Fruit fly (Drosophila melanogaster) whole organism, wandering third instar larva: ENCODE measurements around the gene CG34124.

Experiments
- Abd-B ChIP-seq: fragments of >200 bp; optimal IDR thresholded peaks from 2 replicates; lab custom pipeline; 2017; ENCODE audit warnings: missing biosample characterization, missing genetic modification characterization
- CG32264 ChIP-seq: fragments of 200-800 bp; sonication (Bioruptor generic); optimal IDR thresholded peaks from 2 replicates; lab custom pipeline; 2016; ENCODE audit warnings: missing biosample characterization, missing genetic modification characterization
- CG9705 ChIP-seq: fragments of 200-800 bp; sonication (Bioruptor generic); optimal IDR thresholded peaks from 2 replicates; lab custom pipeline; 2018; ENCODE audit warnings: missing biosample characterization, mild to moderate bottlenecking, missing genetic modification characterization
- CrebA ChIP-seq: fragments of 200-800 bp; sonication (Bioruptor generic); optimal IDR thresholded peaks from 2 replicates; lab custom pipeline; 2016; ENCODE audit warnings: missing biosample characterization, mild to moderate bottlenecking, missing genetic modification characterization, borderline replicate concordance
- Dfd ChIP-seq: fragments of >200 bp; optimal IDR thresholded peaks from 2 replicates; lab custom pipeline; 2017; ENCODE audit warnings: missing biosample characterization, missing genetic modification characterization
- Dif ChIP-seq: fragments of 200-275, 200-300 bp; sonication (Bioruptor generic); optimal IDR thresholded peaks from 2 replicates; lab custom pipeline; 2018; ENCODE audit warnings: missing biosample characterization, missing genetic modification characterization; ENCODE audit not compliant: partially characterized antibody
- GATAd ChIP-seq: sonication (Bioruptor generic); optimal IDR thresholded peaks from 2 replicates; lab custom pipeline; 2016; ENCODE audit warnings: missing biosample characterization, missing genetic modification characterization
- HLH106 ChIP-seq: fragments of 200-800 bp; optimal IDR thresholded peaks from 3 replicates; lab custom pipeline; 2019; ENCODE audit warnings: missing biosample characterization, mild to moderate bottlenecking, missing genetic modification characterization, moderate library complexity
- Hnf4 ChIP-seq: fragments of 200-800 bp; sonication (Bioruptor generic); optimal IDR thresholded peaks from 2 replicates; lab custom pipeline; 2016; ENCODE audit warnings: missing biosample characterization, mild to moderate bottlenecking, missing genetic modification characterization
- Hr78 ChIP-seq: fragments of >200 bp; optimal IDR thresholded peaks from 2 replicates; lab custom pipeline; 2017; ENCODE audit warnings: missing biosample characterization, missing genetic modification characterization
- Hr83 ChIP-seq: fragments of 200-300 bp; sonication (Bioruptor generic); optimal IDR thresholded peaks from 2 replicates; lab custom pipeline; 2016; ENCODE audit warnings: missing biosample characterization, mild to moderate bottlenecking, missing genetic modification characterization, moderate library complexity; ENCODE audit not compliant: poor library complexity, severe bottlenecking
- Jra ChIP-seq: sonication (Bioruptor generic); optimal IDR thresholded peaks from 2 replicates; lab custom pipeline; 2016; ENCODE audit warnings: missing biosample characterization, missing genetic modification characterization
- Mio ChIP-seq: sonication (Bioruptor generic); optimal IDR thresholded peaks from 2 replicates; lab custom pipeline; 2016; ENCODE audit warnings: missing biosample characterization, missing genetic modification characterization
- Myc ChIP-seq: fragments of >200 bp; optimal IDR thresholded peaks from 2 replicates; lab custom pipeline; 2017
- N ChIP-seq: fragments of >200 bp; optimal IDR thresholded peaks from 2 replicates; lab custom pipeline; 2018; ENCODE audit warnings: missing biosample characterization, missing external identifiers, missing genetic modification characterization
- Rel ChIP-seq, 2 experiments: fragments of 200-800 bp; sonication (Bioruptor generic) in 1 of 2; optimal IDR thresholded peaks; 2 replicates in 1 of 2; 3 replicates in 1 of 2; lab custom pipeline; 2016 to 2019; ENCODE audit warnings: mild to moderate bottlenecking in 2 of 2, missing biosample characterization in 2 of 2, missing genetic modification characterization in 2 of 2, moderate library complexity in 1 of 2
- Sp1 ChIP-seq: fragments of 200-800 bp; sonication (Bioruptor generic); optimal IDR thresholded peaks from 3 replicates; lab custom pipeline; 2019; ENCODE audit warnings: missing biosample characterization, mild to moderate bottlenecking, missing genetic modification characterization, moderate library complexity
- Vsx2 ChIP-seq: fragments of 200-300, 225-300 bp; sonication (Bioruptor generic); optimal IDR thresholded peaks from 2 replicates; lab custom pipeline; 2018; ENCODE audit warnings: missing biosample characterization, missing genetic modification characterization; ENCODE audit not compliant: partially characterized antibody
- br ChIP-seq: fragments of 200-800 bp; sonication (Bioruptor generic); optimal IDR thresholded peaks from 2 replicates; lab custom pipeline; 2016; ENCODE audit warnings: missing biosample characterization, missing genetic modification characterization
- brk ChIP-seq: fragments of 200-800 bp; sonication (Bioruptor generic); optimal IDR thresholded peaks from 2 replicates; lab custom pipeline; 2016; ENCODE audit warnings: missing biosample characterization, mild to moderate bottlenecking, missing genetic modification characterization
- dmrt93B ChIP-seq: fragments of 200-800 bp; sonication (Bioruptor generic); optimal IDR thresholded peaks from 2 replicates; lab custom pipeline; 2018; ENCODE audit warnings: missing biosample characterization, mild to moderate bottlenecking, missing genetic modification characterization
- ey ChIP-seq: fragments of 200-800 bp; sonication (Bioruptor generic); optimal IDR thresholded peaks from 2 replicates; lab custom pipeline; 2016; ENCODE audit warnings: missing biosample characterization, missing genetic modification characterization
- foxo ChIP-seq, 2 experiments: fragments of 200-800 bp; sonication (Bioruptor generic); optimal IDR thresholded peaks; 2 replicates in 1 of 2; 3 replicates in 1 of 2; lab custom pipeline; 2016 to 2017; ENCODE audit warnings: missing biosample characterization in 2 of 2, missing genetic modification characterization in 2 of 2
- fru ChIP-seq: fragments of 200-800 bp; sonication (Bioruptor generic); optimal IDR thresholded peaks from 3 replicates; lab custom pipeline; 2016; ENCODE audit warnings: missing biosample characterization, mild to moderate bottlenecking, missing genetic modification characterization
- h ChIP-seq: fragments of 200-800 bp; sonication (Bioruptor generic); optimal IDR thresholded peaks from 3 replicates; lab custom pipeline; 2016; ENCODE audit warnings: missing biosample characterization, mild to moderate bottlenecking, missing genetic modification characterization
- jim ChIP-seq: fragments of 175-275, 200-325 bp; sonication (Bioruptor generic); optimal IDR thresholded peaks from 2 replicates; lab custom pipeline; 2016; ENCODE audit warnings: missing biosample characterization, mild to moderate bottlenecking, missing genetic modification characterization
- lola ChIP-seq: fragments of >200 bp; optimal IDR thresholded peaks from 2 replicates; lab custom pipeline; 2017; ENCODE audit warnings: missing biosample characterization, missing genetic modification characterization
- pan ChIP-seq: fragments of >200 bp; optimal IDR thresholded peaks from 2 replicates; lab custom pipeline; 2017
- psq ChIP-seq: fragments of 200-800 bp; sonication (Bioruptor generic); optimal IDR thresholded peaks from 3 replicates; lab custom pipeline; 2017; ENCODE audit warnings: missing biosample characterization, mild to moderate bottlenecking, missing genetic modification characterization, moderate library complexity
- sv ChIP-seq: fragments of 200-800 bp; sonication (Bioruptor generic); optimal IDR thresholded peaks from 3 replicates; lab custom pipeline; 2016; ENCODE audit warnings: missing biosample characterization, missing genetic modification characterization
- tai ChIP-seq: sonication (Bioruptor generic); optimal IDR thresholded peaks from 2 replicates; lab custom pipeline; 2016; ENCODE audit warnings: missing biosample characterization, missing genetic modification characterization
- usp ChIP-seq: fragments of >200 bp; optimal IDR thresholded peaks from 2 replicates; lab custom pipeline; 2017; ENCODE audit warnings: missing biosample characterization, missing genetic modification characterization
- woc ChIP-seq: sonication (Bioruptor generic); optimal IDR thresholded peaks from 2 replicates; lab custom pipeline; 2016; ENCODE audit warnings: missing biosample characterization, mild to moderate bottlenecking, missing genetic modification characterization

CG34124 gene

dm6 chr2L:4981278-4981966, 23.2 kb downstream of the CG34124 start, which contains the start of the genes CG8892 and CG34126 (continued):
- peak; percentile 93 for TF ChIP-seq jim (GFP tag; lab: Kevin White, UChicago)

dm6 chr2L:4982098-4982646, 24.0 kb downstream of the CG34124 start:
- TF ChIP-seq Hr83 (peak; percentile 3), CG32264 (GFP tag; lab: Kevin White, UChicago) (no peak), CrebA (GFP tag; lab: Kevin White, UChicago) (no peak), brk (GFP tag; lab: Kevin White, UChicago) (no peak), Hnf4 (GFP tag; lab: Kevin White, UChicago) (no peak), psq (no peak), jim (GFP tag; lab: Kevin White, UChicago) (peak; percentile 80)

dm6 chr2L:4995010-4995836, 37.0 kb downstream of the CG34124 start:
- TF ChIP-seq fru (GFP tag; lab: Kevin White, UChicago) (no peak), HLH106 (tag; lab: Kevin White, UChicago) (no peak), lola (GFP tag; lab: Kevin White, UChicago) (no peak), tai (GFP tag; lab: Kevin White, UChicago) (no peak), br (GFP tag; lab: Kevin White, UChicago) (no peak), pan (lab: Kevin White, UChicago) (no peak), Dfd (GFP tag; lab: Kevin White, UChicago) (no peak), Abd-B (GFP tag; lab: Kevin White, UChicago) (no peak), N (GFP tag; lab: Kevin White, UChicago) (no peak), Hr78 (no peak), CG9705 (no peak), Rel (GFP tag; optimal IDR thresholded peaks at IDR 0.05; lab: Kevin White, UChicago) (no peak), Rel (tag; optimal IDR thresholded peaks at IDR 0.05; lab: Kevin White, UChicago) (no peak), sv (GFP tag; lab: Kevin White, UChicago) (no peak)

dm6 chr2L:4995837-4996136, 37.6 kb downstream of the CG34124 start:
- no peak for TF ChIP-seq Dfd (GFP tag; lab: Kevin White, UChicago)
- TF ChIP-seq psq = no peak
- no peak for TF ChIP-seq jim (GFP tag; lab: Kevin White, UChicago)
- TF ChIP-seq pan (lab: Kevin White, UChicago) = no peak
- TF ChIP-seq lola (GFP tag; lab: Kevin White, UChicago) = no peak
- no peak for TF ChIP-seq Rel (GFP tag; optimal IDR thresholded peaks at IDR 0.05; lab: Kevin White, UChicago)
- no peak for TF ChIP-seq Rel (tag; optimal IDR thresholded peaks at IDR 0.05; lab: Kevin White, UChicago)
- no peak for TF ChIP-seq usp (GFP tag; lab: Kevin White, UChicago)
- no peak for TF ChIP-seq h (GFP tag; lab: Kevin White, UChicago)
- TF ChIP-seq CG9705 = no peak
- TF ChIP-seq Dif (GFP tag; lab: Kevin White, UChicago) = no peak
- TF ChIP-seq N (GFP tag; lab: Kevin White, UChicago) = no peak
- no peak for TF ChIP-seq tai (GFP tag; lab: Kevin White, UChicago)
- TF ChIP-seq CrebA (GFP tag; lab: Kevin White, UChicago) = no peak
- TF ChIP-seq woc (GFP tag; lab: Kevin White, UChicago) = no peak
- TF ChIP-seq foxo (GFP tag; optimal IDR thresholded peaks at IDR 0.05; lab: Kevin White, UChicago) = no peak
- TF ChIP-seq sv (GFP tag; lab: Kevin White, UChicago) = no peak

- TF ChIP-seq sv (GFP tag; lab: Kevin White, UChicago) (no peak), Vsx2 (GFP tag; lab: Kevin White, UChicago) (no peak), pan (lab: Kevin White, UChicago) (no peak), Hnf4 (GFP tag; lab: Kevin White, UChicago) (no peak), Dfd (GFP tag; lab: Kevin White, UChicago) (no peak), Jra (GFP tag; lab: Kevin White, UChicago) (no peak), dmrt93B (no peak), Hr83 (no peak), Sp1 (GFP tag; lab: Kevin White, UChicago) (no peak), CG9705 (no peak), CG32264 (GFP tag; lab: Kevin White, UChicago) (no peak), lola (GFP tag; lab: Kevin White, UChicago) (no peak), ey (GFP tag; lab: Kevin White, UChicago) (no peak), Mio (no peak), Myc (lab: Kevin White, UChicago) (no peak), GATAd (GFP tag; lab: Kevin White, UChicago) (no peak), Abd-B (GFP tag; lab: Kevin White, UChicago) (no peak)
- TF ChIP-seq, all 38 proteins: peak for 0
Observed at dm6 chr2L:4996283-4996922, 38.2 kb downstream of the CG34124 start.
